Fruit fly (Drosophila melanogaster) whole organism, adult: ENCODE results near the gene Elo68beta.

Experiments used
- CG11617 ChIP-seq: fragments of 200-800 bp; sonication (Bioruptor generic); optimal IDR thresholded peaks from 2 replicates; lab custom pipeline; 2017; ENCODE audit warnings: mild to moderate bottlenecking, missing biosample characterization, missing genetic modification reagents, missing genetic modification characterization
- CG12768 ChIP-seq: fragments of 200-800 bp; sonication (Bioruptor generic); optimal IDR thresholded peaks from 2 replicates; lab custom pipeline; 2017; ENCODE audit warnings: missing biosample characterization, missing genetic modification characterization, mild to moderate bottlenecking, moderate library complexity, missing genetic modification reagents
- CG33017 ChIP-seq: fragments of 200-800 bp; sonication (Bioruptor generic); optimal IDR thresholded peaks from 2 replicates; lab custom pipeline; 2018; ENCODE audit warnings: missing biosample characterization, mild to moderate bottlenecking, missing genetic modification characterization, moderate library complexity
- CG7101 ChIP-seq: fragments of 200-800 bp; sonication (Bioruptor generic); optimal IDR thresholded peaks from 2 replicates; lab custom pipeline; 2018; ENCODE audit warnings: missing biosample characterization, mild to moderate bottlenecking, missing genetic modification characterization, moderate library complexity
- Hr96 ChIP-seq: fragments of 200-800 bp; sonication (Bioruptor generic); optimal IDR thresholded peaks from 2 replicates; lab custom pipeline; 2016; ENCODE audit warnings: missing biosample characterization, missing genetic modification characterization
- Mnt ChIP-seq: fragments of 200-800 bp; sonication (Bioruptor generic); optimal IDR thresholded peaks from 2 replicates; lab custom pipeline; 2016; ENCODE audit warnings: missing biosample characterization, mild to moderate bottlenecking, missing genetic modification characterization
- bab1 ChIP-seq: fragments of 200-800 bp; sonication (Bioruptor generic); optimal IDR thresholded peaks from 3 replicates; lab custom pipeline; 2019; ENCODE audit warnings: missing biosample characterization, mild to moderate bottlenecking, missing genetic modification characterization, moderate library complexity
- kay ChIP-seq: fragments of 200-800 bp; sonication (Bioruptor generic); peaks from one replicate; lab custom pipeline; 2016; ENCODE audit warnings: missing biosample characterization, missing genetic modification characterization, borderline replicate concordance
- pad ChIP-seq: fragments of 200-800 bp; sonication (Bioruptor generic); optimal IDR thresholded peaks from 3 replicates; lab custom pipeline; 2017; ENCODE audit warnings: missing biosample characterization, missing genetic modification characterization, mild to moderate bottlenecking, moderate library complexity, missing genetic modification reagents
- toe ChIP-seq: fragments of 200-800 bp; sonication (Bioruptor generic); optimal IDR thresholded peaks from 2 replicates; lab custom pipeline; 2016; ENCODE audit warnings: missing biosample characterization, missing genetic modification characterization

DNA sequence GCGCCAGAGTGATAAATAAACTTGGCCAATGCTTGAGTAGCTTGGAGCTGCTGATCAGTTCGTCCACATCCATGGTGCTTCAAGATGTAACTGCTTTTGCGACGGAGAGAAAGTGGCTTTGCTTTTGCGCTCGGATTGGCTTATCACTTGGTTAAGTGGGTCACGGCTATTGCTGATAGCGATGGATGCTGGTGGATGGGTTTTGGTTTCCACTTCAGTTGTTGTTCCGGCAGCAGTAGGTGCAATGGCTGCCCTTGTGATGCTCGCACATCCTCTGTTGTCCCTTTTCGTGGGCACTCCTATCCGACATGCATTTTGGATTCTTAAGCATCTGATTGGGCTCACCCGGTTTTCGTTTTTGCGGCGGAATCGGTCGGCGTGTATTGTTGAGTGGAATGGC is 7.2 kb downstream of the Elo68beta start:
- TF ChIP-seq toe (no peak), kay (GFP tag; lab: Kevin White, UChicago) (no peak), Mnt (GFP tag; lab: Kevin White, UChicago) (no peak), pad (no peak), CG11617 (GFP tag; lab: Kevin White, UChicago) (no peak), CG33017 (tag; lab: Kevin White, UChicago) (no peak), Hr96 (GFP tag; lab: Kevin White, UChicago) (no peak), CG12768 (GFP tag; lab: Kevin White, UChicago) (no peak), bab1 (GFP tag; lab: Kevin White, UChicago) (no peak), CG7101 (no peak)
